Fruit fly (Drosophila melanogaster): ENCODE data around the gene Zmynd10.

Zmynd10 gene

DNA sequence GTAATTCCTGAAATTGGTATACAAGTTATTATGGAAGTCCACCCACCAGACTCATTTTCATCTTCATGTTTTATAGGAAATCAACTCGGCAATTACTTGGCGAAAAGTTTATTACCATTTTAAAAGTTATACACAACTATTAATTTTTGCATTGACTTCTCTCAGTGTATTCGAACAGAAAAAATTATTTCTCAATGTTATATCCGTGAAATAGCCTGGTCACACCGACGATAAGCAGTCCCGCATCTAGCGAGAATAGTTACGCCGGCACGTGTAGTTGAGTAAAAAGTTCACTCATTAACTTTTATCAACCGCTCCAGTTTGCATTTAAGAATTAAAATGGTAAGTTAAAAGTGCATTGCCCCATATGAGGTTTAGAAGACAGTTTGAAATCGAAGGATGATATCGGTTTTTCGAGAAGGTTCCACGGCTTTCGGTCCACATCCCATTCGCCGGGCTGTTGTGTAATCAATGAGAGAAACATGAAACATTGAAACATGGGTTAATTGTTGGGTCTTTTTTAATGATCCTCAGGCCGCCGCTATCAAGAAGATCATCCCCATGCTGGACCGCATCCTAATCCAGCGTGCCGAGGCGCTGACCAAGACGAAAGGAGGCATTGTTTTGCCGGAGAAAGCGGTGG, 10.3 kb downstream of the Zmynd10 start, which contains the start of gene CG11267 (continued):
- TF ChIP-seq dmrt11E (tag; optimal IDR thresholded peaks at IDR 0.05) (peak; percentile 62), B-H1 (GFP tag; IDR thresholded peaks at IDR 0.05) (peak; percentile 87), CG2712 (tag; optimal IDR thresholded peaks at IDR 0.05) (peak; percentile 83), gfzf (GFP tag; optimal IDR thresholded peaks at IDR 0.05) (peak; percentile 63), toy (GFP tag; IDR thresholded peaks at IDR 0.05) (peak; percentile 68; the same call in 1 of the 2 replicates), HLH4C (GFP tag; IDR thresholded peaks at IDR 0.05; ENCODE audit: partially characterized antibody) (peak; percentile 27; the same call in 1 of the 3 replicates), tx (GFP tag; optimal IDR thresholded peaks at IDR 0.05) (peak; percentile 62), hb (GFP tag; IDR thresholded peaks at IDR 0.05; ENCODE audit: partially characterized antibody) (no peak), wdn (GFP tag; IDR thresholded peaks at IDR 0.05) (peak; percentile 88), CG17328 (GFP tag; IDR thresholded peaks at IDR 0.05) (peak; percentile 86), otp (GFP tag; IDR thresholded peaks at IDR 0.05) (peak; percentile 94), TFAM (GFP tag; optimal IDR thresholded peaks at IDR 0.05) (no peak), Dref (GFP tag; IDR thresholded peaks at IDR 0.05) (peak; percentile 50), CG6813 (GFP tag; optimal IDR thresholded peaks at IDR 0.05) (peak; percentile 84), CHES-1-like (GFP tag; optimal IDR thresholded peaks at IDR 0.05) (peak; percentile 73), Pdp1 (GFP tag; optimal IDR thresholded peaks at IDR 0.05) (peak; percentile 77 to 99), CG7372 (GFP tag; IDR thresholded peaks at IDR 0.05) (peak; percentile 90), CG8765 (GFP tag; IDR thresholded peaks at IDR 0.05) (peak; percentile 79), CG14441 (GFP tag; IDR thresholded peaks at IDR 0.05) (peak; percentile 94), tgo (GFP tag; IDR thresholded peaks at IDR 0.05) (peak; percentile 92), lilli (GFP tag; optimal IDR thresholded peaks at IDR 0.05) (peak; percentile 85), Myb (GFP tag; optimal IDR thresholded peaks at IDR 0.05) (peak; percentile 54), E2f2 (GFP tag; IDR thresholded peaks at IDR 0.05) (peak; percentile 60), Eip74EF (GFP tag; optimal IDR thresholded peaks at IDR 0.05) (peak in 1 of 2 experiments; percentile 48), amos (GFP tag; IDR thresholded peaks at IDR 0.05; ENCODE audit: partially characterized antibody) (no peak), ci (GFP tag; IDR thresholded peaks at IDR 0.05) (peak; percentile 89), CG12299 (tag; optimal IDR thresholded peaks at IDR 0.05) (no peak), CG6791 (GFP tag; IDR thresholded peaks at IDR 0.05; ENCODE audit: partially characterized antibody) (peak; percentile 44; the same call in 1 of the 3 replicates), CG17802 (tag; optimal IDR thresholded peaks at IDR 0.05) (peak; percentile 74), CG14014 (GFP tag; IDR thresholded peaks at IDR 0.05) (peak; percentile 95), CG11456 (GFP tag; IDR thresholded peaks at IDR 0.05) (peak; percentile 92), MTF-1 (GFP tag; optimal IDR thresholded peaks at IDR 0.05; ENCODE audit: borderline replicate concordance) (peak; percentile 71), Rfx (GFP tag; IDR thresholded peaks at IDR 0.05) (peak; percentile 95), Sry-β (GFP tag; optimal IDR thresholded peaks at IDR 0.05) (peak; percentile 38), CG11247 (GFP tag; IDR thresholded peaks at IDR 0.05) (peak; percentile 89), gsb-n (tag; optimal IDR thresholded peaks at IDR 0.05) (peak; percentile 58), Mad (GFP tag; optimal IDR thresholded peaks at IDR 0.05) (peak; percentile 67), CG15514 (GFP tag; optimal IDR thresholded peaks at IDR 0.05) (peak; percentile 77), CG11093 (GFP tag; IDR thresholded peaks at IDR 0.05) (peak; percentile 65; the same call in 1 of the 3 replicates), cas (GFP tag; IDR thresholded peaks at IDR 0.05) (peak; percentile 77; the same call in 1 of the 2 replicates), nau (GFP tag; optimal IDR thresholded peaks at IDR 0.05) (peak; percentile 44), CG18011 (GFP tag; optimal IDR thresholded peaks at IDR 0.05) (peak; percentile 19), caup (GFP tag; optimal IDR thresholded peaks at IDR 0.05; ENCODE audit: severe bottlenecking) (peak; percentile 91), salm (tag; optimal IDR thresholded peaks at IDR 0.05) (peak; percentile 56), her (GFP tag; optimal IDR thresholded peaks at IDR 0.05) (peak; percentile 60), h (optimal IDR thresholded peaks at IDR 0.05) (no peak), CG10366 (GFP tag; IDR thresholded peaks at IDR 0.05) (peak; percentile 87), CG9797 (GFP tag; optimal IDR thresholded peaks at IDR 0.05) (peak; percentile 36), Bgb (GFP tag; IDR thresholded peaks at IDR 0.05; ENCODE audit: partially characterized antibody) (no peak)
